Worm (Caenorhabditis elegans): ENCODE results near the gene Y75B8A.10.

DNA sequence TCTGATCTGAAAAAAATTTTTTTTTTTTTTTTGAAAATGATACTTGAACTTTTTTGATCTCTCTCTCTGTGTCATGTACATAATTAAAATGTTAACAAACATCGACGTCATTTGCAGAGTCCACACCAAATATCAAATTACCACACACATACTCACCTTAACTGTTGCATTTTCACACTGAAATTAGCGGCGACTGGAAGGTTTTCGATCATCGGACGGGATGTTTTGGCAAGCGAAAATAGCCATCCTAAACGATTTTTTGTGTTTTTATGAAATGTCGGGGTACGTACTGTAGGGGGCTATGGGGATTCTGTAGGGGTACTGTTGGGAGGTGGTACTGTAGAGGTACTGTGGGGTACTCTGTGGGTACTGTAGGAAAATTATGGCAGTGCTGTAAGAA is 15.3 kb upstream of the Y75B8A.10 start:
- no peak for TF ChIP-seq cog-1 (tag; optimal IDR thresholded peaks at IDR 0.05)
- no peak for TF ChIP-seq ztf-23 (GFP tag; IDR thresholded peaks at IDR 0.05)

All from whole organism, midembryonic.